Worm (Caenorhabditis elegans) whole organism, mixed stage, embryonic: ENCODE measurements around the gene wrt-10.

Source experiments
- bed-3 ChIP-seq: fragments of 200-800 bp; sonication (Bioruptor generic); optimal IDR thresholded peaks from 3 replicates; lab custom pipeline; 2018; ENCODE audit warnings: mild to moderate bottlenecking, missing genetic modification characterization, moderate library complexity, missing compliant biosample characterization
- blmp-1 ChIP-seq: fragments of 150-350 bp; optimal IDR thresholded peaks from 2 replicates; lab custom pipeline; 2014; ENCODE audit warnings: missing biosample characterization, missing genetic modification characterization
- cnd-1 ChIP-seq: fragments of 200-800 bp; sonication (Bioruptor generic); optimal IDR thresholded peaks from 2 replicates; lab custom pipeline; 2018; ENCODE audit warnings: mild to moderate bottlenecking, missing genetic modification characterization, missing compliant biosample characterization
- lin-13 ChIP-seq: fragments of 150-350 bp; optimal IDR thresholded peaks from 2 replicates; lab custom pipeline; 2014; ENCODE audit warnings: missing biosample characterization, missing genetic modification characterization
- mls-2 ChIP-seq: sonication (generic microtip); optimal IDR thresholded peaks from 2 replicates; lab custom pipeline; 2016; ENCODE audit warnings: mild to moderate bottlenecking, missing genetic modification characterization, moderate library complexity, missing compliant biosample characterization
- nhr-237 ChIP-seq: fragments of 150-350 bp; optimal IDR thresholded peaks from 2 replicates; lab custom pipeline; 2014; ENCODE audit warnings: missing biosample characterization, missing genetic modification characterization
- nhr-76 ChIP-seq: sonication (generic microtip); optimal IDR thresholded peaks from 2 replicates; lab custom pipeline; 2017; ENCODE audit warnings: missing biosample characterization, missing genetic modification characterization
- pha-4 ChIP-seq: fragments of 150-350 bp; optimal IDR thresholded peaks from 2 replicates; lab custom pipeline; 2018; ENCODE audit warnings: missing biosample characterization, missing genetic modification reagents, missing genetic modification characterization
- snpc-4 ChIP-seq: fragments of 150-350 bp; optimal IDR thresholded peaks from 2 replicates; lab custom pipeline; 2014; ENCODE audit warnings: missing biosample characterization, missing genetic modification characterization
- unc-62 ChIP-seq: fragments of 150-350 bp; optimal IDR thresholded peaks from 2 replicates; lab custom pipeline; 2014; ENCODE audit warnings: missing biosample characterization, missing genetic modification reagents, missing genetic modification characterization
- ztf-11 ChIP-seq: fragments of 150-350 bp; optimal IDR thresholded peaks from 2 replicates; lab custom pipeline; 2014; ENCODE audit warnings: missing biosample characterization, missing genetic modification characterization

DNA sequence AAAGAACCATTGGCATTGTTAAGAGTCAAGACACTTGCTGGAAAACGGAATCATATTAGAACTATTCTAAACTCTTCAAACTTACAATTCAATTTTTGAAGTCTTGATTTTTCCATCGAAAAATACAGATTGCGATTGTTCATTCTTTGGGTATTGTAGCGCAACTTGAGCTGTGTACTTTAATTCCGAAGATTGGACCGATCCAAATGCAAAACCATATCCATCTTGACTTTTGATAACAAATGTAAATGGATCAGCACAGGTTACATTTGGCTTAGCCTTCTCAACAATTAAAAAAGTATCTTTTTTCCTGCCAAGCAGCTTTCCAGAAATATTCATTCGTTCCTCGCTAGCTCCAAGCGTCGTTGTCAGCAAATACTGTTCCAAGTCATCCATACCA is 26.5 kb upstream of the wrt-10 start:
- no peak for TF ChIP-seq nhr-76
- no peak for TF ChIP-seq cnd-1 (tag; lab: Kevin White, UChicago)
- no peak for TF ChIP-seq snpc-4 (tag; lab: Kevin White, UChicago)
- no peak for TF ChIP-seq ztf-11 (tag; lab: Kevin White, UChicago)
- no peak for TF ChIP-seq unc-62 (GFP tag; lab: Kevin White, UChicago)
- no peak for TF ChIP-seq lin-13 (tag; lab: Kevin White, UChicago)
- TF ChIP-seq bed-3, result no peak
- TF ChIP-seq pha-4 (tag; lab: Kevin White, UChicago), result no peak
- TF ChIP-seq nhr-237 (tag; lab: Kevin White, UChicago), result no peak
- no peak for TF ChIP-seq mls-2 (tag; lab: Kevin White, UChicago)
- no peak for TF ChIP-seq blmp-1
